Worm (Caenorhabditis elegans) whole organism, late embryonic: Measurements from ENCODE around the gene F09G2.1.

Source experiments
- Y22D7AL.16 ChIP-seq: sonication (generic microtip); optimal IDR thresholded peaks from 2 replicates; lab custom pipeline; 2016; ENCODE audit warnings: missing genetic modification characterization, missing compliant biosample characterization
- ceh-22 ChIP-seq: sonication (generic microtip); optimal IDR thresholded peaks from 2 replicates; lab custom pipeline; 2017; ENCODE audit warnings: missing biosample characterization, missing genetic modification characterization
- ceh-31 ChIP-seq: sonication (generic microtip); optimal IDR thresholded peaks from 2 replicates; lab custom pipeline; 2016; ENCODE audit warnings: missing genetic modification characterization, missing compliant biosample characterization
- ceh-45 ChIP-seq: fragments of 200-800 bp; sonication (Bioruptor generic); IDR thresholded peaks from 2 replicates; pipeline ENCODE4 v1.3.6; 2022; ENCODE audit warnings: missing genetic modification reagents, missing genetic modification characterization, missing compliant biosample characterization
- elt-2 ChIP-seq: sonication (generic microtip); optimal IDR thresholded peaks from 2 replicates; lab custom pipeline; 2016; ENCODE audit warnings: missing genetic modification reagents, missing genetic modification characterization, missing compliant biosample characterization
- eyg-1 ChIP-seq: sonication (generic microtip); optimal IDR thresholded peaks from 2 replicates; lab custom pipeline; 2016; ENCODE audit warnings: missing genotype, missing genetic modification characterization, missing compliant biosample characterization
- hlh-30 ChIP-seq: sonication (generic microtip); optimal IDR thresholded peaks from 2 replicates; lab custom pipeline; 2017; ENCODE audit warnings: antibody characterized with exemption, missing genetic modification characterization, missing compliant biosample characterization; ENCODE audit not compliant: insufficient read depth
- nfya-1 ChIP-seq: sonication (generic microtip); optimal IDR thresholded peaks from 2 replicates; lab custom pipeline; 2017; ENCODE audit warnings: missing genetic modification characterization, mild to moderate bottlenecking, missing compliant biosample characterization, antibody characterized with exemption, moderate library complexity
- npax-4 ChIP-seq: sonication (generic microtip); optimal IDR thresholded peaks from 2 replicates; lab custom pipeline; 2016; ENCODE audit warnings: missing genetic modification characterization, missing compliant biosample characterization
- pha-4 ChIP-seq: fragments of 150-350 bp; optimal IDR thresholded peaks from 2 replicates; lab custom pipeline; 2018; ENCODE audit warnings: missing biosample characterization, missing genetic modification reagents, missing genetic modification characterization
- pqm-1 ChIP-seq: sonication (generic microtip); optimal IDR thresholded peaks from 2 replicates; lab custom pipeline; 2016; ENCODE audit warnings: missing genetic modification characterization, missing compliant biosample characterization
- pros-1 ChIP-seq: fragments of 150-350 bp; optimal IDR thresholded peaks from 2 replicates; lab custom pipeline; 2014; ENCODE audit warnings: missing biosample characterization, missing genetic modification reagents, missing genetic modification characterization
- sdc-2 ChIP-seq: sonication (generic microtip); optimal IDR thresholded peaks from 2 replicates; lab custom pipeline; 2016; ENCODE audit warnings: missing genotype, missing genetic modification characterization, missing compliant biosample characterization
- unc-3 ChIP-seq, 2 experiments: fragments of 200-800 bp in 1 of 2; sonication (Bioruptor generic) in 1 of 2; sonication (generic microtip) in 1 of 2; conservative IDR thresholded peaks in 1 of 2; optimal IDR thresholded peaks in 1 of 2; 2 replicates each; pipeline versions ENCODE4 v1.3.6 to Lab custom; 2016 to 2022; ENCODE audit warnings: missing compliant biosample characterization in 2 of 2, missing genetic modification characterization in 2 of 2, missing genetic modification reagents in 1 of 2

DNA sequence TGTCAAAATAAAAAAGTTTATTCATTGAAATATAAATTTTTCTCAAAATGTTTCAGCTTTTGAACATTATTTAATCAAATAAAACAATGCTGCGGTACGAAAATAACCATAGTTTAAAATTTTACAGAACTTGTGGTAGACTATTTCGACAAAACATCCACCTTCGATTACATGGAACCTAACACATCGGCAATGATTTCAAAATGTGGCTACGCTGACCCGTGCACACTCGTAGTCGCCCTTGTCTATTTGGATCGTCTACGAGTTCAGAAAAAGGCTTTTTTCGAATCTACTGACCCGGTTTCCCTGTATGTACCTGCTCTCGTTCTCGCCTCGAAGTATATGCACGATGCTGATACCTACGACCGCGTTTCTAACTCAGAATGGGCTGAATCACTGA lies 3.0 kb upstream of the F09G2.1 start:
- TF ChIP-seq hlh-30 (tag; lab: Kevin White, UChicago) (no peak), npax-4 (tag; lab: Kevin White, UChicago) (no peak), pros-1 (no peak), pha-4 (tag; lab: Kevin White, UChicago) (no peak), ceh-22 (no peak), ceh-45 (no peak), nfya-1 (tag; lab: Kevin White, UChicago) (no peak), eyg-1 (tag; lab: Kevin White, UChicago) (no peak), Y22D7AL.16 (tag; lab: Kevin White, UChicago) (no peak), sdc-2 (tag; lab: Kevin White, UChicago) (no peak), ceh-31 (tag; lab: Kevin White, UChicago) (no peak), elt-2 (no peak), unc-3 (GFP tag; conservative IDR thresholded peaks at IDR 0.05; lab: Robert Waterston, UW) (no peak), unc-3 (tag; optimal IDR thresholded peaks at IDR 0.05; lab: Kevin White, UChicago) (no peak), pqm-1 (tag; lab: Kevin White, UChicago) (no peak)
